Worm (Caenorhabditis elegans): ENCODE measurements around the gene vps-24.

vps-24 gene

DNA sequence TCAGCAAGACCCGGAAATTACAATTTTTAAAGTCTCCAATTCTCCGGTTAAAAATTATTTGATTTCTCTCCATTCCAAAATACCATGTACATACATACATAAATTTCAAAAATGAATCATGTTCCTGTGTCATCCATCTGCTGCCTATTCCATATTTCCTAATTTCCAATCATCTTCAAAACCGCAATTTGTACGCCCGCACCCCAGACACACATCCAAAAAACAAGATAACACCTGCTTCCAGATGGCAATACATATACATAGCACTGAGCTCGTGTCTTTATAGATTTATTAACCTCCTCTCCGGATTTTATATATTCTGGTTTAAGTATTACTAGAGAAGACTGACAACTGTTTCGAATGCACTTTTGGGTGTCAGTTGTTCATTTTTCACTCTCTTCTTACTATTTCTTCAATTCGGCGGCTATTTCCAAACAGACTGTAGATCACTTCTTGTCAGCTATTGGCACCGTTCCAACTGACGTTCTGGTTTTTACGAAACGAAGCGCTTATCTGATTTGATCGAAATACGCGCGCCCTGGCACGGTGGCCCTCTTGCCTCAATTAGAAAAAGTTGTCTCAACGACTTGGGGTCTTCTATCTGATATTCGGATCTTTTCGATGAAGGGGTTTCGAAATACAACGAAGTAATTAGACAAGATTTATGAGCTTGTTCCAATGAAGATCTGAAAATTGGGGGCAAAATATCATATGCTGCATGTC lies 12.0 kb upstream of the vps-24 start:
- TF ChIP-seq unc-62 (GFP tag; optimal IDR thresholded peaks at IDR 0.05), result no peak

DNA sequence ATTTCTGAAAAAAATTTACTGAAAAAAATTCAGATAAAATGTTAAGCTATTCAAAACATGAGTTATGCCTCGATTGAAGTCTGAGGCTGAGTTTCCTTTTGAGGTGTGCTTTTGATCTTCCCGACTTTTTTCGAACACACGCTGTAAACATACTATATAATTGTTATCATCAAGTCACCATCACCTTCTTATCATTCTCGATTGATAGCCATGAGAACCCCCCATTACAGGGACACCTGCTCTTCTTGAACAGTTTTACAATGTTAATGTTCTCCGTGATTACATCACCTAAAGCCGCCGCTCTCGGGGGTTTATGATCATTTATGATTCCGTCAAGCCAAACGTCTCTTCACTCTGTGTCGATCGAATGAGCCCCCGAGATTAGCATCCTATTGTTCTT lies 9.6 kb upstream of the vps-24 start:
- no peak for TF ChIP-seq unc-62 (GFP tag; optimal IDR thresholded peaks at IDR 0.05)

DNA sequence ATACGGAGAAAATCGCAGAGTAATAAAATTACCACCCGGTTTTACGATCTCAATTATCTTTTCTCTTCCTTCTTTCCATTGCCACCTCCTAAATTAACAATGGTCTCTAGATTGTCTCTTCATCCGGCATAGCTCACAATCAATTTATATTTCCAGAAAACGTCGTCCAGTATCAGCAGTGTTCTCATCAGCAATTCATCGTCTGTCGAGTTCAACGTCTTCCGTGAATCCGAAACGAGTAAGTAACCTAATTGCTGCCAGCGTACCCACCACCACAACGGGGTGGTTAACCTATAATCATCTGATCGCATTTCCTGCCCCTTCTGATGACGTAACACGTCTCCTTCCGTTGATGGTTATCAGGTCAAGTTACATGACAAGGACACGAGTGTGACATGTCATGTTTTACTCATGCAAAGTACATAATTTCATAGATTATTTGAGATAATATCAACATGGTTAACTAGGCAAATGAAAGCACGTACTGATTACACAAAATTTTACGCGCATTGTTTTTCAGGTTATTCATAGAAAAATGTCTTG lies 7.8 kb upstream of the vps-24 start:
- TF ChIP-seq unc-62 (GFP tag; optimal IDR thresholded peaks at IDR 0.05), result no peak

DNA sequence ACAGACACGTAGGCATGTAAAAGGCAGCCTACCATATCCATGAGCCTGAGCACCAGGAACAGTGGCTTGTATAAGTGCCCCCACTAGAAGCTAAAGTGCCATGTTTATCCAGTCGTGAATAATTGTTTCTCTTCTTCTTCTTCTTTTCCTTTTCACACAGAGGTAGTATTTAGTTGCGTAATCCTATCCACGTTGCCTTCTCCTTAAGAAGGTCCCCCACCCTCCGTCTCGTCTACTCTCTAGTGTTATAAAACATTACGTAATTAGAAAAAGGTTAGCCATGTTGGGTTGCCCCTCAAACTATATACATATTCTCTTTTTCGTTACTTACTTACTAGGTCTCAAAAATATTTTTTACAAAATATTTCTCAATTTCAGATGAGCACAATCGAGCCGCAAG lies 7.1 kb upstream of the vps-24 start:
- TF ChIP-seq unc-62 (GFP tag; optimal IDR thresholded peaks at IDR 0.05), result no peak

DNA sequence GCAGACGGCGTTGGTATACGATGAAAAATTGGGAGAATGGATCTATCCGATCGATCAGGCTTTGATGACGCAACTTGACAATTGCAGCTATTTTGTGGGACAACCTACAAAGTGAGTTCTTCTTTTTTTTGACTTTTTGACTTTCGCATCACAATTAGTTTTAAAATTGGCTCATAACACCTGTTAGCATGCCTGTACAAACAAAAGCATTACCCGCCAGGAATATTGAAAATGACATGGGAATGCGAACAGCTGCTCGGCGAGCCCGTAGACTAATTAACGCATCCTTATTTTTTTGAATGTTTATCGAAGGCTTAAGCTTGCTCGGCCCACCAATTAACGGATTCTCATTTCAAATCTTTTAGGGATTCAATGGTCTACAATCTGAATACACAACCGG lies 6.5 kb upstream of the vps-24 start:
- TF ChIP-seq unc-62 (GFP tag; optimal IDR thresholded peaks at IDR 0.05), result no peak

DNA sequence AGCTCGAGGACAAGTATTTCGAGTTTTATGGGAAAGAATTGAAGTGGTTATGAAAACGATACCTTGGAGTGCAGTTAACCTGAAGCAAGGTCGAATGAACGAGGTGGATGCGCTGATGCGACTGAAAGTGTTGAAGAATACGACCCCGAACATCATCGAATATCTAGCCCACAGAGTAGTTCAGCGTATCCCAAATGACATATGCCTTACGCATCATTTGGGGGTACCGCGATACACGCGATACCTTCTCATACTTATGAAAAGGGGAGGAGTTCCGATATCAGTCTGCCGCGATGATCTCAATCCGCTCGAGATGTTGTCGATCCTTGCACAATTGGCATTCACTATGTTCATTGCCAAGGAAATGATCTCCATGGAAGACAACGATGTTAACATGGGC lies 4.0 kb upstream of the vps-24 start, which contains the start of gene T27F7.12:
Gene T27F7.12, plus strand, starts transcription at position 301 of the 400 bp plus-strand sequence.
- TF ChIP-seq unc-62 (GFP tag; optimal IDR thresholded peaks at IDR 0.05), result no peak

DNA sequence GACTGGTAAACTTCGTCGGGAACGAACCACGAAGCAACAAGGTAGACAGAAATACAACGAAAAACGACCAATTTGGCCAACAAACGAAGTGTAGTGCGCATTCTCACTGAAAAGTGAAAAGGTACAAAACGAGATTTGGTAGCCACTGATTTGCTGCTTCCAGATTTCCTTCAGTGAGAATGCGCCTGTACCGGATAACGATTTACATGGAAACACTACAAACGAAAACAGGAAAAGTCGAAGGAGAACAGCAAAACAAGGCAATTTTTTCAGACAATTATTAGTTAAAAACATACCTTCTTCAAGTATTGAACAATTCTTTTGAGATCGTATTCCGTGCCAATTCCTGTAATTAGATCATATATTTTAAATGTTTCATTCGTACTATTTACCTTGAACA lies 821 bp upstream of the vps-24 start, which contains the start of gene pigb-1:
Gene pigb-1, minus strand, starts transcription at position 101 of the 400 bp plus-strand sequence.
- TF ChIP-seq unc-62 (GFP tag; optimal IDR thresholded peaks at IDR 0.05), result no peak

DNA sequence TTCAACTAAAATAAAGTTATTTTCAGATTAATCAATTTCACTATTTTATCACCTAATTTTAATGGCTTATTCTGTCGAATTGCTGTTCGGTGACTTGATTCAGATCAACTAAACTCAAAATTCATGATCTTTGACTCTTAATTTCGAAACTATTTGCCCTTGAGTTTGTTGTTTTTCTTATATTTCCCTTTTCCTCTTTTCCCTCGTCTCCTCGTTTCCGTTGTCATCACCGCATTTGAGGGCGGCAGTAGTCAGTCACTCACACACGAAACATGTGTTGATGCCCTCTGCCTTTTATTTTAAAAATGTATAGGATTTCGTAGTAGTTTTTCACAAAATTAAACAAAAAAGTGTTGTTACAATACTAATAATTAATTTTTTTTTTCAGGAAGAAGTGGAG lies 1.1 kb downstream of the vps-24 start, which contains the start of gene rnh-1.0:
Gene rnh-1.0, plus strand, starts transcription at position 389 of the 400 bp plus-strand sequence.
- TF ChIP-seq unc-62 (GFP tag; optimal IDR thresholded peaks at IDR 0.05), result no peak

DNA sequence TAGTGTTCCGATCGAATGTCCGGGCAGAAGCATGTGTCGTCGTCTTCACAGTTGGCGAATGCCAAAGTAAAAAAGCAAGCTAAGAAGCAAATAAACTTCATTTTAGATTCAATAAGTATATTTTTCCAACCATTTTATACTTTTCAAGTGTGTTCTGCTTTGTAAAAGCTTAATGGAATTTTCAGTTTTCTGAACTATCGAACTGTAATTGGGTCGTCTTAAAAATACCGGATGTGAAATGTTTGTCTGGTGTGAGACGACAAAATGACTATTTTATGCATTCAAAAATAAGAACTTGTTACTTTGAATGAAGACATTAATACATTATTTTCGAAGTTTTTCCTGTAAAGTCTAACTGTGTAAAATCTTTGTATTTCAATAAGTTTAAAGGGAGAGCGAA lies 4.9 kb downstream of the vps-24 start, which contains the start of gene F59A6.11:
Gene F59A6.11, minus strand, starts transcription at position 101 of the 400 bp plus-strand sequence.
- no peak for TF ChIP-seq unc-62 (GFP tag; optimal IDR thresholded peaks at IDR 0.05)

DNA sequence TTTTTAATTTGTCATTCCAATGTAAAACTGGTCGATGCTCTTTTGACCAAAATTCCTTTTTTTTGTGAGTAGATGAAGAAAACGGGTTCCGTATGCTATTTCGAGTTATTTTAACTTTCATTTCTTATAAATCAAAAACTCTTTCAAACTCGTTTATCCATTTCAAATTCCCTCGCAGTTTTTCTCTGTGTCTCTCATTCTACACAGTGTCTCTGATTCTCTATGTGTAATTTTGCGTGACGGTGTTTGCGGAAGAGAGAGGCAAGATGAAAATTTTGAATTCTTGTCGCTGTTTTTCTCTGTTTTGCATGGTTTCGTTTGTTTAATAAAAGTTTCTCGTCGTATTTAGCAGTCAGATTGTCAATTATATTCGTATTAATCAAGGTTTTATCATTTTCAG lies 5.3 kb downstream of the vps-24 start, which contains the start of gene citk-2:
Gene citk-2, plus strand, starts transcription at position 399 of the 400 bp plus-strand sequence.
- TF ChIP-seq unc-62 (GFP tag; optimal IDR thresholded peaks at IDR 0.05), result no peak

DNA sequence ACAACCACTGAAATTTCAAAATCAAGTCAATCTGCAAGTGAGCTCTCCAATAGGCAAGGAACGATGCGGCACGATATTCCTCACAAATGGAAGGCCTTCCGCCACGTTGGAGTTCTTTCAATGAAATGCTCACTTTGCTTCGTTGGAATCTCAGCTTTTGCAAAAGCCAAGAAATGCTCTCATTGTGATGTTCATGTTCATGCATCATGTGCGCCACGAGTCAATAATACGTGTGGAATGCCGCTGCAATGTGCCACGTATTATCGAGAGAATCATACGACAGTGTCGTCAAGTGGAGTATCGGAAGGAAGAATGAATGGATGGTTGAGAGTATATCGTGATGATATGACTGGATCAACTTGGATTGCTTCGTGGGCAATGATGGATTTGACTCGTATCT lies 8.1 kb downstream of the vps-24 start:
- TF ChIP-seq unc-62 (GFP tag; optimal IDR thresholded peaks at IDR 0.05), result no peak

DNA sequence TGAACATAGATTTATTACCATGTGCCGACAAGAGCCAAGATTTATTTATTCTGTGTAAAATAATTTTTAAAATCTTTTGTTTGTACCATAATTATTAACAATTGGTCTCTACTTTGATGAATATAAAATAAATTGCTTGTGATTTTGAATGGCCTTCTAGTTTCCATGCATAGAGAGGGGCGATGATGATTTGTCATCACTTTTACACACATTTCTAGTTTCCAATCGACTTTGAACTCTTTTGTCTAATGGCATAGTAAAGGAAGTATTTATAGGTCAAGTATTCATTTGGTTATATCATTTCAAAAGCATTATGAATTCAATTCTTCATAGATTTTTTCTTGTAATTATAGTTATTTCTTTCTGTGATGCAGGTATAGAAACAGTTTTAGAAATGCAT lies 9.9 kb downstream of the vps-24 start, which contains the start of gene F59A6.10:
Gene F59A6.10, plus strand, starts transcription at position 301 of the 400 bp plus-strand sequence.
- TF ChIP-seq unc-62 (GFP tag; optimal IDR thresholded peaks at IDR 0.05), result no peak

DNA sequence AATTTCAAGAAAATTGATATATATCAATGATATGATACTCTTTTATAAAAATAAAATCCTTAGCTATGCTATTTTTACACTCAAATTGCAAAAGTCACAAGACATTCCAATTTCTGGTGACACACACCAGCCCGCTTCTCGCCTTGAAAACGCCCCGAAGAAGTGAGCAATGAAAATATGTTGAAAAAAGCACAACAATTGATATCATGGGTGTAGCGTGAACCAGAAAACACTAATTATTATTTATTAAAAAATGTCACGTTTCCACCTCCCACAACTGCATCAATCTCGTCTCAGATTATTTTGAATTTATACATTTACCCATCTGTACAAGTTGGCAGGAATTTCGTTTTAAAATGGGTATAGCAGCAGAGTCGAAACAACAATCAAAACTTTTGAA lies 11.0 kb downstream of the vps-24 start, which contains the start of gene F59A6.4:
Gene F59A6.4, plus strand, starts transcription at position 301 of the 400 bp plus-strand sequence.
- TF ChIP-seq unc-62 (GFP tag; optimal IDR thresholded peaks at IDR 0.05), result no peak

DNA sequence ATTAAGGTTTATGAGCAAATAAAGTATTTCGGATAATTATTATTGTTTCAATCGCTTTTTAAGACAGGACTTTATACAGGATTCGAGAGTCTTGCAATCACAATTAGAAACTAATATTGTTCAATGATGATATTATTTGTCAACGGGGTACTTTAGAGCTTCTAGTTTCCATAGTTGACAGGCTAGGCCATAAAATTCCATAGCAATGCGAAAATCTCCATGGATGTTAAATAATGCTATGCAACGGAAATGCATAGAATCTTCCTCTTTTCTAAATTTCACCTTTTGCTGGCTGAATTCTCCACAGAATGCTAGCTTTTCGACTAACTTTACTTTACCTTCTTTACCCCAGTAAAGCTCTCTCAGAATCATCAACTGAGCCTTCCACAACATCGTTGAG lies 14.2 kb downstream of the vps-24 start, which contains the start of gene F59A6.3:
Gene F59A6.3, plus strand, starts transcription at position 301 of the 400 bp plus-strand sequence.
- TF ChIP-seq unc-62 (GFP tag; optimal IDR thresholded peaks at IDR 0.05), result no peak

DNA sequence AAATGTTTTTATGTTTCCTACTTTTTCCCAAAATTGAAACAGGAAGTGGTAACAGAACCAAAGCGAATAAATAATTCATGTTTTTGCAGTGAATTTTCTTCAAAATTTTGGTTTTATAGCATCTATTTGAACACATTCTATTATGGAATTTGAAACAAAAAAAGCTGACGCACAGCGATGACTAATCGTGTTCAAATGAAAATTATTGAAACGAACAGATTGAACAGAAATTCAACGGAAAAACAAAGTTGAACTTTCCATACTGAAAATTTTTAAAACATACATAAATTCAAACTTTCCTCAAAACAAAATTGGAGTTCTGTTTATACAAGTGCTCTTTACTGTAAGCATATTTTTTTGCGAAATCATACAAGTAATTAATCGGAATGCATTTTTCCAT lies 18.2 kb downstream of the vps-24 start, which contains the start of gene F59A6.12:
Gene F59A6.12, minus strand, starts transcription at position 101 of the 400 bp plus-strand sequence.
- TF ChIP-seq unc-62 (GFP tag; optimal IDR thresholded peaks at IDR 0.05), result no peak

DNA sequence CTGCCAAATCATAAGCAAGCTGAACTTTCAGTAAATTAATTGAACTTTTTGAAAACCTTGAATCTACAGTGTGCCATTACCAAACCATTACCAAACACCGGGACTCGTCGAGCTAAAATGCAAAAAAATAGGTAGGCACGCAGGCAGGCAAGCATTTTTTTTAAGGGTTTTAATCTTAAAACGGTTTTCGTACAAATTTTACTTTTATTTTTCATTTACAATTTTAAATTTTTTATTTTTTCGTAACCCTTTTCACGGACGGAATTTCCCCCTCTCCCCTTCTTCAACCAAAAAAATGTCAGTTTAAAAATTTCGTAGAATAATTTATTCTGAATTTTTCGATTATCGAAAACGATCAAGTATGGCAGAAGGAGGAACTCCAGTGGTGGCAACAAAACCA lies 20.6 kb downstream of the vps-24 start, which contains the start of gene F59A6.2:
Gene F59A6.2, plus strand, starts transcription at position 301 of the 400 bp plus-strand sequence.
- TF ChIP-seq unc-62 (GFP tag; optimal IDR thresholded peaks at IDR 0.05), result no peak

DNA sequence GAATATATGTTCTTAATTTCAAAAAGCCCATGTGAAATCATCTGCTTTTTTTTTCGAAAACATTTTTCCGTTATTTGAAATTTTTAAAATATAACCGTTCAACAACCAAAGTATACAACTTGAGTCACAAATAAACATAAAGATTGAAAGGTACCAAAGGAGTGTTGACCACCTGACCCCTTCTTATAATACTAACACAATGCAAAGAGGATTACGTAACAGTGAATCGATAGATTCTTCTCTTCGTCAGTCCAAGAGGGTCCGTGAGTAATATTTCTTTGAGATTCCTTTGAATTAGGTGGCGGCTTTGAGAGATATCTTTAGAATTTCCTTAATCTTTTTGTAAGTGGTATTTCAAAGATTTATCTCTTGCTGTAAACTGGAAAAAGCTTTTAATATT lies 22.3 kb downstream of the vps-24 start:
- no peak for TF ChIP-seq unc-62 (GFP tag; optimal IDR thresholded peaks at IDR 0.05)
